Fruit fly (Drosophila melanogaster): ENCODE data around the gene CG13064.

CG13064 gene

DNA sequence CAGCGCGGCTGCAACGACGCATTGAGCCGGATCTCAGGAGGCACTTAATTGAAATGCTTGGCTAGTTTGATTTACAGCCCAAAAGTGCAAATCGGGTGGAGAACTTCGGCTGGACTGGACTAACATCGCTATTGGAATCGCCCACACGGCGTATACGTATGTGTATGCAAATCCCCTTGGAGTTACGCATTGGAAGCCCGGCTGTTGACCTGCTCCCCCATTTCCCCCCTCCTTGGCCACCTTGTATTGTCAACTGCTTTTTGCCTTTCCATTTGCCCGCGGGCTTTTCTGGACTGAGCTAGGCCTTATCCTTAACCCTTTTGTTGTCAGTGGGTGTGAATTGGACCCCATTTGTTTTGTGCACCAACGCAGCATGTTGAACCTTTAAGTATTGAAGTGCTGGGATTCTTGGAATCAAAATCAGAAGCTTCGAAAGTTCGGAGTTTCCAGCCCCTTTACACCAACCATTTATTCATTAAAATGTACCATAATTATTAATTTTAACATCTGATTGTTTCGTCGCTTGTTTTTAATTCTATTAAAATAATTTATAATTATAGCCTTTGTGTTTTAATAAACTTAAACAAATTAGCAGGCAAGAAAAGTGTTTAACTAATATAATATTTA lies 4.7 kb upstream of the CG13064 start:
- TF ChIP-seq fru (GFP tag; optimal IDR thresholded peaks at IDR 0.05) (no peak), Hr83 (GFP tag; optimal IDR thresholded peaks at IDR 0.05; ENCODE audit: poor library complexity, severe bottlenecking) (no peak), HLH106 (tag; optimal IDR thresholded peaks at IDR 0.05) (no peak), Jra (GFP tag; optimal IDR thresholded peaks at IDR 0.05) (no peak), dl (GFP tag; optimal IDR thresholded peaks at IDR 0.05; ENCODE audit: insufficient read depth in 1 of 2, partially characterized antibody in 2 of 2) (no peak)

dm6 chr3L:16277135-16277534 lies 3.1 kb upstream of the CG13064 start, which contains the start of gene CG13065:
TSS of gene CG13065 (plus strand) at chr3L:16277435.
- no peak for TF ChIP-seq br (GFP tag; optimal IDR thresholded peaks at IDR 0.05)

DNA sequence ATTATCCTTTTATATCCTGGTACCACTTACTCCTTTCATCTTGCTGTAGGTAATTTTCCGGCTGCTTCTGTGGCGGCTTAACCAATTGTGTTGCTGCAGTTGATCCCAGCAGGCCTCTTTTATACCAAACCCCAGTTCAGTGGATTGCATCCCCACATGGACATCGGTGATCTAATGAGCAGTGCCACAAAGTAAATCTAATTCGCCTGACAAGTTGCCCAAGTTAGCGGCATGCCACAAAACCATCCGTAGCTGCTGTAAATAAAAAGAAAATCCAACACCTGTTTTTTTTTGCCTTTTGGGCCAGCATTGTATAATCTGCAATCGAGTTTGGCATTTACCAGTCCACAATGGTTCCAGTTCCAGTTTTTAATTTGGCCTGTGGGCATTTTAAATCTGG lies 1.0 kb upstream of the CG13064 start, which contains the start of gene CG13050:
Gene CG13050 (minus strand): TSS at position 101 of the 400 bp plus-strand sequence.
- no peak for TF ChIP-seq CG32264 (GFP tag; optimal IDR thresholded peaks at IDR 0.05)
- no peak for TF ChIP-seq OdsH (GFP tag; optimal IDR thresholded peaks at IDR 0.05)
- TF ChIP-seq foxo (GFP tag; optimal IDR thresholded peaks at IDR 0.05) = no peak
- TF ChIP-seq dsf (GFP tag; optimal IDR thresholded peaks at IDR 0.05; ENCODE audit: borderline replicate concordance) = no peak
- TF ChIP-seq Abd-B (GFP tag; optimal IDR thresholded peaks at IDR 0.05) = no peak
- TF ChIP-seq CrebA (GFP tag; optimal IDR thresholded peaks at IDR 0.05; ENCODE audit: borderline replicate concordance) = no peak
- TF ChIP-seq Hr83 (GFP tag; optimal IDR thresholded peaks at IDR 0.05; ENCODE audit: poor library complexity, severe bottlenecking) = no peak
- TF ChIP-seq Mio (GFP tag; optimal IDR thresholded peaks at IDR 0.05) = no peak
- no peak for TF ChIP-seq Jra (GFP tag; optimal IDR thresholded peaks at IDR 0.05)
- TF ChIP-seq tai (GFP tag; optimal IDR thresholded peaks at IDR 0.05) = no peak
- no peak for TF ChIP-seq Hr78 (GFP tag; optimal IDR thresholded peaks at IDR 0.05)
- no peak for TF ChIP-seq Rel (GFP tag; optimal IDR thresholded peaks at IDR 0.05)
- no peak for TF ChIP-seq Rel (tag; optimal IDR thresholded peaks at IDR 0.05)
- no peak for TF ChIP-seq rgr (GFP tag; optimal IDR thresholded peaks at IDR 0.05)
- TF ChIP-seq GATAd (GFP tag; optimal IDR thresholded peaks at IDR 0.05) = no peak
- TF ChIP-seq pan (optimal IDR thresholded peaks at IDR 0.05) = no peak
- no peak for TF ChIP-seq br (GFP tag; optimal IDR thresholded peaks at IDR 0.05)
- TF ChIP-seq CG9705 (GFP tag; optimal IDR thresholded peaks at IDR 0.05) = no peak
- TF ChIP-seq Dif (GFP tag; optimal IDR thresholded peaks at IDR 0.05; ENCODE audit: partially characterized antibody) = no peak

DNA sequence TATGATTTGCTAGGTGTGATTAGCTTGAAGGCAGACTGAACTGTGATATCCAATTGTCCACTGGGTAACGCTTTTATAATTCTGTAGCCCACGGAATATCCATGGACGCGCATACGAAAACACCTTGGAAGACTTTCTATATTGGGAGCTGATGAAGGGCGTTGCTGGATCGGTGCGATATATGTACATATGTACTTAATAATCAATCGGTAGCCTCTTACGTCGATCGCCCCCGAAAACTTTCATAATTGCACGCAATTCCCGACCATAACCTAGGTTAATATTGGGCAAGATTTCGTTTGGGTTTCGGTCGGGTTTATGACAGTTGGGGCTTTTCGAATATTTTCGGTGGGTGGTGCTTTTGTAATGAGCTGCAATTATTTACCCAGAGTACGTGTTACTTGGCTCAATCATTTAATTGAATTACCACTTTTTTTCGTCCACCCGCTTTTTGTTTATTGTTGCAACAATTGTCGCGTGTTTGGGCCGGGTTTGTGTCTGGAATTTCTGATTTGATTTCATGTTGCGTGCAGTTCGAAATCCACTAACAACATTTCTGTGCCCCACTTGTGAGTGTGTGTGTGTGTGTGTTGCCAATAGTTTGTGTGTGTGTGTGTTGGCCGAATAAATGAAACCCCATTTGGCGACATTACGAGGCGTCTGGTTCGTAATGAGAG lies 1.8 kb downstream of the CG13064 start, which contains the start of gene CG13049:
Gene CG13049 (minus strand): TSS at position 51 of the 677 bp plus-strand sequence.
- peak; percentile 80 for TF ChIP-seq Dfd (GFP tag; optimal IDR thresholded peaks at IDR 0.05)
- no peak for TF ChIP-seq psq (GFP tag; optimal IDR thresholded peaks at IDR 0.05)

dm6 chr3L:16283821-16284220 lies 3.6 kb downstream of the CG13064 start, which contains the start of gene CG13048:
TSS of gene CG13048 (minus strand) at chr3L:16283921.
- TF ChIP-seq sv (GFP tag; optimal IDR thresholded peaks at IDR 0.05) (no peak), GATAd (GFP tag; optimal IDR thresholded peaks at IDR 0.05) (no peak), sage (GFP tag; optimal IDR thresholded peaks at IDR 0.05) (no peak), brk (GFP tag; optimal IDR thresholded peaks at IDR 0.05) (no peak), Hr83 (GFP tag; optimal IDR thresholded peaks at IDR 0.05; ENCODE audit: poor library complexity, severe bottlenecking) (no peak), foxo (GFP tag; optimal IDR thresholded peaks at IDR 0.05) (no peak), dl (GFP tag; optimal IDR thresholded peaks at IDR 0.05; ENCODE audit: insufficient read depth in 1 of 2, partially characterized antibody in 2 of 2) (no peak), dsf (GFP tag; optimal IDR thresholded peaks at IDR 0.05; ENCODE audit: borderline replicate concordance) (no peak), Sp1 (GFP tag; optimal IDR thresholded peaks at IDR 0.05) (no peak), Myc (optimal IDR thresholded peaks at IDR 0.05) (no peak), Rel (GFP tag; optimal IDR thresholded peaks at IDR 0.05) (no peak), Rel (tag; optimal IDR thresholded peaks at IDR 0.05) (no peak), h (GFP tag; optimal IDR thresholded peaks at IDR 0.05) (no peak), woc (GFP tag; optimal IDR thresholded peaks at IDR 0.05) (no peak), Jra (GFP tag; optimal IDR thresholded peaks at IDR 0.05) (no peak), Hr78 (GFP tag; optimal IDR thresholded peaks at IDR 0.05) (no peak), CG32264 (GFP tag; optimal IDR thresholded peaks at IDR 0.05) (no peak), psq (GFP tag; optimal IDR thresholded peaks at IDR 0.05) (no peak), lola (GFP tag; optimal IDR thresholded peaks at IDR 0.05) (no peak)

Data from whole organism, wandering third instar larva.